Fruit fly (Drosophila melanogaster): Measurements from ENCODE around the gene Trmt112.

Gene Trmt112

DNA sequence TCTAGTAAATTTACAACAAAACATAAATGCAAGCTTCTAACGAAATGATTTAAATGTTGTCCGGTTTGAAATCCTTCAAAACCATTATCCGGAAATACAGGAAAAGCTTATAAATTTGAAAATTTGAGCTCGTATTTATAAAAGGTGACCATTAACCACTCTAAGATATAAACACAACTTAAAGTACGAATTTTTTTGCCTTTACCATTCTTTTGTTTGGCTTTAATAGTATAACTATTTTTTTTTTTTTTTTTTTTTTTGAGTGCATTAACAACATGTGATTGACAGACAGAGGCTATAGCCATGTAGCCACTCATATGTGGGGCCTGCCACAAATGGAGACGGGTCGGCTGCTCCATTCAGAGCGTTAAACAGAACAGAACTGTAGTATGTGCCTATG is 26.8 kb upstream of the Trmt112 start:
- no peak for TF ChIP-seq toe (GFP tag; optimal IDR thresholded peaks at IDR 0.05)
- no peak for TF ChIP-seq CG7101 (tag; optimal IDR thresholded peaks at IDR 0.05)
- TF ChIP-seq ovo (GFP tag; optimal IDR thresholded peaks at IDR 0.05): no peak
- TF ChIP-seq Hr96 (GFP tag; optimal IDR thresholded peaks at IDR 0.05): no peak
- no peak for TF ChIP-seq bab1 (GFP tag; optimal IDR thresholded peaks at IDR 0.05)
- no peak for TF ChIP-seq CG7045 (GFP tag; optimal IDR thresholded peaks at IDR 0.05)
- TF ChIP-seq Mnt (GFP tag; optimal IDR thresholded peaks at IDR 0.05): no peak
- no peak for TF ChIP-seq cic (GFP tag; optimal IDR thresholded peaks at IDR 0.05)
- TF ChIP-seq CG33017 (tag; optimal IDR thresholded peaks at IDR 0.05): no peak
- no peak for TF ChIP-seq Clk (GFP tag; optimal IDR thresholded peaks at IDR 0.05)
- TF ChIP-seq CG14711 (tag; optimal IDR thresholded peaks at IDR 0.05): no peak
- no peak for TF ChIP-seq cnc (optimal IDR thresholded peaks at IDR 0.05)
- TF ChIP-seq pad (GFP tag; optimal IDR thresholded peaks at IDR 0.05): no peak
- no peak for TF ChIP-seq Crg-1 (GFP tag; optimal IDR thresholded peaks at IDR 0.05)
- no peak for TF ChIP-seq kay (GFP tag; ENCODE audit: borderline replicate concordance)
- TF ChIP-seq CG1620 (GFP tag; optimal IDR thresholded peaks at IDR 0.05): no peak
- TF ChIP-seq CG11617 (GFP tag; optimal IDR thresholded peaks at IDR 0.05): no peak

DNA sequence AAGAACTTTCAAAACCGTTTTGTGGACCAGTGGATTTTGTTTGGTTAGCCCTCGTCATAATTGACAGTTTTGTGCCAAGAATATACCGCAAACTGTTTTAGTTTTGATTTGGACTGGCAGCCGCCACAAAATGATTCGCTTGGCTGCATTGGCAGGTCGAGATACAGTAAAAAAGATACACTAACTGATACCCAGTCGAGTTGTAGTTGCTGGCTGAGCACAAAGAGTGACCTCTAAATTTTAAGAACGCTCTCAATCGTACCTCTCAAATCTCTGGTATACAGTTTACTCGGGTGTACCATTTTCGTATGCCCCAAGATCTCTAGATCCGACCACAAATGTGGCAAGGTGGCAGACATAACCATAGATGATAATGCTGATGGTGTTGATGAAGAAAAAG is 26.3 kb upstream of the Trmt112 start:
- TF ChIP-seq pad (GFP tag; optimal IDR thresholded peaks at IDR 0.05) (no peak), CG33017 (tag; optimal IDR thresholded peaks at IDR 0.05) (no peak), Crg-1 (GFP tag; optimal IDR thresholded peaks at IDR 0.05) (no peak), CG7101 (tag; optimal IDR thresholded peaks at IDR 0.05) (no peak), tj (GFP tag; optimal IDR thresholded peaks at IDR 0.05) (no peak), Clk (GFP tag; optimal IDR thresholded peaks at IDR 0.05) (no peak), cnc (optimal IDR thresholded peaks at IDR 0.05) (no peak), ovo (GFP tag; optimal IDR thresholded peaks at IDR 0.05) (no peak), CG11617 (GFP tag; optimal IDR thresholded peaks at IDR 0.05) (no peak), toe (GFP tag; optimal IDR thresholded peaks at IDR 0.05) (no peak), CG5204 (GFP tag; optimal IDR thresholded peaks at IDR 0.05) (no peak), cic (GFP tag; optimal IDR thresholded peaks at IDR 0.05) (no peak), kay (GFP tag; ENCODE audit: borderline replicate concordance) (no peak), CG1620 (GFP tag; optimal IDR thresholded peaks at IDR 0.05) (no peak), CG7045 (GFP tag; optimal IDR thresholded peaks at IDR 0.05) (no peak), Hr96 (GFP tag; optimal IDR thresholded peaks at IDR 0.05) (no peak), Mnt (GFP tag; optimal IDR thresholded peaks at IDR 0.05) (no peak), bab1 (GFP tag; optimal IDR thresholded peaks at IDR 0.05) (no peak)

DNA sequence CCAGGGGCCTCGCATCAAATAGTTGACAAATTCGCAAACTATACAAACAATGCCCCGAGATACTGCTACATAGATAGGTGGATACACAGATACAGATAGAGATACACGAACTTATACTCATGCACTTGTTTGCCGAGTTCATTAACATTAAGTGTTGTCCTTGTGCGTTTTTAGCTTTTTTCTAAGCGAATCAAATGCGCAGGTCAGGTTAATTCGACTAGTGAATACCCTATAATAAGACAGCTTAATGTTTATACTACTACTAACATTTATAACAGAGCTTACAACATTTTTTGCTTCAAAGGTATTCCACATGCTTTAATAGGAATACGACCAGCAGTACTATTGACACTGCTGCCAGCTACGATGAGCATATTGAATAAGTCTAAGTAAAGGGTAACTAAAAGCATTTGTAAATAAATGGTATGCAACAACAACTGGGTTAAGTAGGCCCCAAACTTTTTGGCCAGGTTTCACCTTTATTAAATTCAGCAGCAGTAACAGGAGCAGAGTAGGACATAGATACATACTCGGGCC is 24.9 kb upstream of the Trmt112 start:
- no peak for TF ChIP-seq CG14711 (tag; optimal IDR thresholded peaks at IDR 0.05)
- TF ChIP-seq Mnt (GFP tag; optimal IDR thresholded peaks at IDR 0.05): no peak
- no peak for TF ChIP-seq Crg-1 (GFP tag; optimal IDR thresholded peaks at IDR 0.05)
- TF ChIP-seq tj (GFP tag; optimal IDR thresholded peaks at IDR 0.05): no peak
- TF ChIP-seq kay (GFP tag; ENCODE audit: borderline replicate concordance): peak; percentile 40
- no peak for TF ChIP-seq bab1 (GFP tag; optimal IDR thresholded peaks at IDR 0.05)

DNA sequence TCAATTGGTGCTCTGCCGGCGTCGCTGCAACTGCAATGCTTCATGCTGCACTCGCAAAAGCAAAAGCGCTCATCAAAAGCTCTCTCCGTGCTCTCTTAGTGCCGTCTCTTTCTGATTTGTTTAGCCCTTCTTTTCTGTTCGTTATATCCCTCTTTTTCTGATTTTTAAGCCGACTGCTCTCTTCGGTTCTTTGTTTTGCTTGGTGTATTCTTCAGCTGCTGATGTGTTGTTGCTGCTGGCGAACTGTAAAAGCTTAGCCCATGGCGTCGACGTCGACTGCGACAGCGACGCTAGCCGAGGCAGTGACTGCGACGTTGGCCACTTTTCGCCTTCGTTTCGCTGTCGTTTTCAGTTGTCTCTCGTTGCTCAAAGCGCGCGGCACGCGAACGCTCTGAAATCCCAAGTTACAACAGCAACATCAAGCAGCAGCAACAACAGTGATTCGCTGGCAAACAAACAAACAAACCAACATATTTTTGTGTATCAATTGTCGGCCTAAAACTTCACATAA is 23.4 kb upstream of the Trmt112 start:
- TF ChIP-seq CG7101 (tag; optimal IDR thresholded peaks at IDR 0.05): no peak
- TF ChIP-seq CG7045 (GFP tag; optimal IDR thresholded peaks at IDR 0.05): no peak
- TF ChIP-seq CG33017 (tag; optimal IDR thresholded peaks at IDR 0.05): no peak
- TF ChIP-seq Mnt (GFP tag; optimal IDR thresholded peaks at IDR 0.05): no peak
- no peak for TF ChIP-seq Hr96 (GFP tag; optimal IDR thresholded peaks at IDR 0.05)
- no peak for TF ChIP-seq toe (GFP tag; optimal IDR thresholded peaks at IDR 0.05)
- no peak for TF ChIP-seq CG14711 (tag; optimal IDR thresholded peaks at IDR 0.05)
- no peak for TF ChIP-seq Clk (GFP tag; optimal IDR thresholded peaks at IDR 0.05)
- TF ChIP-seq ovo (GFP tag; optimal IDR thresholded peaks at IDR 0.05): no peak
- TF ChIP-seq cic (GFP tag; optimal IDR thresholded peaks at IDR 0.05): no peak
- TF ChIP-seq cnc (optimal IDR thresholded peaks at IDR 0.05): no peak
- TF ChIP-seq Crg-1 (GFP tag; optimal IDR thresholded peaks at IDR 0.05): no peak
- TF ChIP-seq kay (GFP tag; ENCODE audit: borderline replicate concordance): no peak
- no peak for TF ChIP-seq CG5204 (GFP tag; optimal IDR thresholded peaks at IDR 0.05)
- no peak for TF ChIP-seq CG11617 (GFP tag; optimal IDR thresholded peaks at IDR 0.05)
- no peak for TF ChIP-seq tj (GFP tag; optimal IDR thresholded peaks at IDR 0.05)
- TF ChIP-seq CG1620 (GFP tag; optimal IDR thresholded peaks at IDR 0.05): no peak
- TF ChIP-seq pad (GFP tag; optimal IDR thresholded peaks at IDR 0.05): no peak
- no peak for TF ChIP-seq bab1 (GFP tag; optimal IDR thresholded peaks at IDR 0.05)

DNA sequence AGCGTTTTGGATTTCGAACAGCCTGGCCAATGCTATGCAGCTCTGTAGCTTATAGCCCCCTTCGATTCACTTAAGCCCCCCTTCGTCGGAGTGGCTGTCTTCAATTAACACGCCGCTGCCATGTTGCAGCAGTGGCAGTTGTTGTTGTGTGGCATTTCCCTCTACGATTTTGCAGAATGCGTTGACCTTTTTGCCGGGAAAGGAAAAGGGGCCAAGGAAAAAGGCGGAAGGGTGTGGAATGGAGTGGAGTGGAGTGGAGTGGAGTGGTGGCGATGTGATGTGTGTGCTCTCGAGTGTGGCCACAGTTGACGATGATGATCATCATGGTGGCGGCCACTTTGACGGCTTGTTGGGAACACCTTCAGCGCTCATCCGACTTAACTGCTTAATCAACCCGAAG is 21.7 kb upstream of the Trmt112 start:
- TF ChIP-seq Hr96 (GFP tag; optimal IDR thresholded peaks at IDR 0.05): no peak
- no peak for TF ChIP-seq Crg-1 (GFP tag; optimal IDR thresholded peaks at IDR 0.05)
- no peak for TF ChIP-seq CG12768 (GFP tag; optimal IDR thresholded peaks at IDR 0.05)
- no peak for TF ChIP-seq pad (GFP tag; optimal IDR thresholded peaks at IDR 0.05)
- TF ChIP-seq Mnt (GFP tag; optimal IDR thresholded peaks at IDR 0.05): no peak
- no peak for TF ChIP-seq CG14711 (tag; optimal IDR thresholded peaks at IDR 0.05)
- TF ChIP-seq CG33017 (tag; optimal IDR thresholded peaks at IDR 0.05): no peak

DNA sequence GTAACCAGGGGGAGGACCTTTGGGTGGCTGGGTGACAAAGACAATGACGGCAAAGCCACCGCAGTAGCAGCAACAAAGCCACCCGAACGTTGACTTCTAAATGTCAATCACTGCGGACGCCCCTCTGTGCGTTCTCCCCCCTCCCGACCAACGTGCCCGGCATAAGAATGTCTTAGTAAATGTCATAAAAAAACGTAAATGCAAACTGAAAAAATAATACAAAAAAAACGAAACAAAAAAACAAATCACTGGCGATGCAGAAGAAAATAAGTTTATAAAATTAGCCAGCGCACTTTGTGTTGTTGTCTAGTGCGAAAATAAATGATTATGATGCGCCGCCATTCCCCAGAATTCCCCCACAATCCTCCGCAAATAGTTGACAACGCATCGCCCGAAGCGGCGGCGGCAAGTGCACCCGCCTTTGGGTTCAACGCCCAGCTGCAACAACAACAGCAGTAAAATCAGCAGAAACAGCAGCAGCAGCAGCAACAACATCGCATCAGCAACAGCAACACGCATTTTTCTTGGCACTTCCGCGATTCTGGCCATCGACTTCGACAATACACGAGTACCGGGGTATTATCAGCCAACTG is 20.4 kb upstream of the Trmt112 start:
- TF ChIP-seq Crg-1 (GFP tag; optimal IDR thresholded peaks at IDR 0.05) (no peak), CG1620 (GFP tag; optimal IDR thresholded peaks at IDR 0.05) (no peak), Hr96 (GFP tag; optimal IDR thresholded peaks at IDR 0.05) (no peak), pad (GFP tag; optimal IDR thresholded peaks at IDR 0.05) (no peak), CG11617 (GFP tag; optimal IDR thresholded peaks at IDR 0.05) (no peak), CG12768 (GFP tag; optimal IDR thresholded peaks at IDR 0.05) (no peak), cnc (optimal IDR thresholded peaks at IDR 0.05) (no peak), kay (GFP tag; ENCODE audit: borderline replicate concordance) (no peak), Mnt (GFP tag; optimal IDR thresholded peaks at IDR 0.05) (no peak), CG5204 (GFP tag; optimal IDR thresholded peaks at IDR 0.05) (no peak)
